Fruit fly (Drosophila melanogaster): Measurements from ENCODE around the gene Pmm2.

The Pmm2 gene

DNA sequence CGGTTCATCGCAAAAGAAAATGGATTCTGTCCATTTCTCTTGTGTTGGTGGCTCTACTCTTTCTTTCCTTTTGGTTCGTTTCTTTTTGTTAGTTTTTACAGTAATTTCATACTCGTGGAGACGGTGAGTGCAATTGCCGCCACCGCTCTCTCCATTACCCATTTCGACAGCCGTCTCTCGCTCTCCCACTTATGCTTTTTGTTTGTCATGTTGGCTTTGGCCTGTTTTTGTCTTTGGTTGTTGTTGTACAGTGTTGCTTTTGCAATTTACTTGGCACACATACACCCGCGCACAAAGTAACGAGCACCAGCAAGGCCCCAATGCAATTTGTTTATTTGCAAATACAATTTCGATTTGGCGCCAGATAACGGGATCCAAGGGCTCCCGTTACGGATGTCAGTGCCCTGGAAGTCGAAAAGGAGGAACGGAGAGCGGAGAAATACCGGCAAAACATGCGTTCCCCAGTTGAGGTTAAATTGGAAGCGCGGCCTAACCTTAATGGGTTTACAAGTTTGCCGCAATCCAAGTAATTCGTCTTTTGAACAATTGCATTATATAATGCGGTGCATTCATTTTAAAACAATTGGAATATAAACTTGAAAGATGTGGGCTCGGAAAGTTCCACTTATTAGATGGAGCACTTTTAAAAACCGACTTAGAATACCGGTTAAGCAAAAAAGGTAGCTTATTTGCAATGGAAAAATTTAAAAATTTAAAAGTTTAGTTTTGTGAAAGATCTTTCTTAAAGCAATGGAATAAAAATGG, 18.5 kb upstream of the Pmm2 start (continued):
- TF ChIP-seq CG6808 (GFP tag; optimal IDR thresholded peaks at IDR 0.05) (peak; percentile 85), CG10631 (GFP tag; optimal IDR thresholded peaks at IDR 0.05) (no peak), spab (GFP tag; optimal IDR thresholded peaks at IDR 0.05) (peak; percentile 77), CG34406 (GFP tag; optimal IDR thresholded peaks at IDR 0.05) (peak; percentile 29), fkh (GFP tag; optimal IDR thresholded peaks at IDR 0.05) (no peak), Hr4 (GFP tag; optimal IDR thresholded peaks at IDR 0.05) (peak; percentile 46), lz (GFP tag; optimal IDR thresholded peaks at IDR 0.05) (no peak), Eip93F (GFP tag; optimal IDR thresholded peaks at IDR 0.05) (no peak), Sox14 (GFP tag; optimal IDR thresholded peaks at IDR 0.05) (peak; percentile 16), CG7368 (GFP tag; optimal IDR thresholded peaks at IDR 0.05) (no peak), ss (GFP tag; optimal IDR thresholded peaks at IDR 0.05) (peak; percentile 89 to 90), Smox (GFP tag; optimal IDR thresholded peaks at IDR 0.05) (no peak), CG8319 (GFP tag; optimal IDR thresholded peaks at IDR 0.05) (peak; percentile 1), CG31627 (GFP tag; optimal IDR thresholded peaks at IDR 0.05) (no peak), CG11294 (GFP tag; IDR thresholded peaks at IDR 0.05) (no peak; the same call in 1 of the 2 replicates), CG6854 (GFP tag; optimal IDR thresholded peaks at IDR 0.05) (peak; percentile 44), fd85E (GFP tag; optimal IDR thresholded peaks at IDR 0.05) (no peak)

DNA sequence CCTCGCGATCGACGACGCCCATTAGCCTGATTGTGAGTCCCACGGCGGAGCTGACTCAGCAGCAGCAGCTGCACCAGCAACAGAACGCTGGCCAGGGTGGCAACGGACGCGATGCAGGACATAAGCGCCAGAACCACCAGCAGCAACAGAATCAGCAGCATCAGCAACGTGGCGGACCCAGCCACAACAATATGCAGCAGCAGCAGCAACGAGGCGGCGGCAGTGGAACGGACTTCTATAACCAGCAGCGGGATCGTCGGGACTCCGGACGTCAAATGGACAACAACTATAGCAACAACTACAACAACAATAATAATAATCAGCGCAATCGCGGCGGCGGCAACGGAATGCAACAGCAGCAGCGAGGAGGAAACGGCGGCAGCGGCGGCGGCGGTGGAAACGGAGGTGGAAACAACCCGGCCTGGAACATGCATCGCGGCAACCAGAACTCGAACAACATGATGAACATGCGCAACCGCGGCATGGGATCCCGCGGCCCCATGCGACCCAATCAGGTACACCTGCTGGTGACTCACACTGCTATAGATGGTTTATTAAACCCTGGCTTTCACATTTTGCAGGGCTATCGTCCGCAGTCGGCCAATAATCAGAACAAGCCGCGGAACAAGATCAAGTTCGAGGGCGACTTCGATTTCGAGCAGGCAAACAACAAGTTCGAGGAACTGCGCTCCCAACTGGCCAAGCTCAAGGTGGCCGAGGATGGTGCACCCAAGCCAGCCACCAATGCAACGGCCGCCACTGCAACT, 16.8 kb upstream of the Pmm2 start:
- TF ChIP-seq CG34406 (GFP tag; optimal IDR thresholded peaks at IDR 0.05) (no peak), svp (GFP tag) (peak; percentile 58)

DNA sequence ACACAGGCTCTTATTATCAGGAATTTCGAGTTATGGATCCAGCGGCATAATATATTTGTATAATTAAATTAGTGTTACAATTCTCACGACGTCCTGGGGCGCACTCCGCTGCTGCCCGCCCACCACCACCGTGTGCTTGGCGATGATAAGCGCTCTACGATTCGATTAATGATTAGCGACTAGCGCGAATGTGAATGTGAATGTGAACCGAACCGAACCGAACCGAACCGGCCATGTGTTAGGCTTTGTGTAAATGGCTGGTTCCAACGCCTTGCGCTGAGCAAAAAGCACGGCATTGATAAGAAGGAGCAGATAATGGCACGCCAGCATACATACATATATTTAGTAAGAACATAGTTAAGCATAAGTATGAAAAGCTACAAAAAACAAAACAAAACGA, 15.1 kb upstream of the Pmm2 start:
- peak; percentile 12 for TF ChIP-seq vri (GFP tag; optimal IDR thresholded peaks at IDR 0.05)
- TF ChIP-seq svp (GFP tag) = peak; percentile 85
- no peak for TF ChIP-seq CG16779 (tag; optimal IDR thresholded peaks at IDR 0.05)

DNA sequence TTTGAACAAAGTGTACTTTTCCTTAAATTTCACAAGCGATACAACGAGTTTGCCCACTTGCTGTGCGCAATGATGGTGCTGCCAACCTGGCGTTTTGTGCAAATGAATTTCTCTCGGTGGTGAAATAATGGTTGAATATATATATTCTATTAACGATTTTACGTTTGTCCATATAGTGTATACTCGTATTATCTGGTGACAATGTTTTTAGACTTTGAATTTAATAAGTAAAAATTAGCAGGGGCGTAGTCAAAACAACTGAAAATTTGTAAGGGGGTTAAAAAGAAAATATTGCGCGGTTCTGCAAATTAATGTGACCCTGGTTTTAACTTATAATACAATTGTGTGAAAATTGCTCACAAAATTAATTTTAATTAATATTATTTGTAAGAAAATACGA, 10.4 kb upstream of the Pmm2 start, which contains the start of the genes ver and Gcn5:
ver (plus strand) TSS at position 47 of the 400 bp plus-strand sequence.
Gcn5 (minus strand) TSS at position 74 of the 400 bp plus-strand sequence.
- TF ChIP-seq CG8632 (GFP tag; optimal IDR thresholded peaks at IDR 0.05) = peak; percentile 97
- peak; percentile 95 for TF ChIP-seq CG8319 (GFP tag; optimal IDR thresholded peaks at IDR 0.05)
- TF ChIP-seq CG7368 (GFP tag; optimal IDR thresholded peaks at IDR 0.05) = peak; percentile 89
- peak; percentile 89 for TF ChIP-seq spab (GFP tag; optimal IDR thresholded peaks at IDR 0.05)
- peak; percentile 91 for TF ChIP-seq Ets96B (tag; optimal IDR thresholded peaks at IDR 0.05)
- TF ChIP-seq Hr38 (GFP tag; optimal IDR thresholded peaks at IDR 0.05) = peak; percentile 12
- peak; percentile 90 for TF ChIP-seq Eip93F (GFP tag; optimal IDR thresholded peaks at IDR 0.05)
- peak; percentile 96 for TF ChIP-seq Gug (GFP tag; IDR thresholded peaks at IDR 0.05)
- TF ChIP-seq CG6854 (GFP tag; optimal IDR thresholded peaks at IDR 0.05) = peak; percentile 93
- TF ChIP-seq CG34406 (GFP tag; optimal IDR thresholded peaks at IDR 0.05) = peak; percentile 97
- peak; percentile 92 for TF ChIP-seq ss (GFP tag; optimal IDR thresholded peaks at IDR 0.05)
- TF ChIP-seq Sox102F (GFP tag; optimal IDR thresholded peaks at IDR 0.05) = peak; percentile 98
- peak; percentile 98 for TF ChIP-seq Sox14 (GFP tag; optimal IDR thresholded peaks at IDR 0.05)
- peak; percentile 94 for TF ChIP-seq CG10669 (GFP tag; optimal IDR thresholded peaks at IDR 0.05)
- peak; percentile 90 for TF ChIP-seq CG16779 (tag; optimal IDR thresholded peaks at IDR 0.05)
- peak; percentile 90 for TF ChIP-seq Blimp-1 (GFP tag; optimal IDR thresholded peaks at IDR 0.05)
- TF ChIP-seq OdsH (GFP tag; optimal IDR thresholded peaks at IDR 0.05) = peak; percentile 98
- peak; percentile 97 for TF ChIP-seq Hr39 (GFP tag; optimal IDR thresholded peaks at IDR 0.05)
- TF ChIP-seq fd59A (GFP tag; optimal IDR thresholded peaks at IDR 0.05) = peak; percentile 87
- peak; percentile 97 for TF ChIP-seq net (GFP tag; optimal IDR thresholded peaks at IDR 0.05)
- TF ChIP-seq acj6 (GFP tag; optimal IDR thresholded peaks at IDR 0.05) = peak; percentile 98
- TF ChIP-seq CG6163 (GFP tag; IDR thresholded peaks at IDR 0.05) = peak; percentile 98
- TF ChIP-seq achi (GFP tag; optimal IDR thresholded peaks at IDR 0.05) = peak; percentile 97
- peak; percentile 94 for TF ChIP-seq Ets21C (GFP tag; optimal IDR thresholded peaks at IDR 0.05)
- TF ChIP-seq Met (GFP tag; optimal IDR thresholded peaks at IDR 0.05) = peak; percentile 97
- peak; percentile 95 for TF ChIP-seq CG11294 (GFP tag; IDR thresholded peaks at IDR 0.05)
- TF ChIP-seq CG9139 (GFP tag; optimal IDR thresholded peaks at IDR 0.05) = peak; percentile 82
- peak; percentile 98 for TF ChIP-seq lz (GFP tag; optimal IDR thresholded peaks at IDR 0.05)
- peak; percentile 94 for TF ChIP-seq CG3032 (tag; optimal IDR thresholded peaks at IDR 0.05)
- peak; percentile 71 for TF ChIP-seq fkh (GFP tag; optimal IDR thresholded peaks at IDR 0.05)
- TF ChIP-seq Hr4 (GFP tag; optimal IDR thresholded peaks at IDR 0.05) = peak; percentile 97
- peak; percentile 97 for TF ChIP-seq CG15336 (GFP tag; IDR thresholded peaks at IDR 0.05)
- peak; percentile 94 for TF ChIP-seq CG6792 (GFP tag; optimal IDR thresholded peaks at IDR 0.05)
- TF ChIP-seq Eip75B (GFP tag; optimal IDR thresholded peaks at IDR 0.05) = peak; percentile 96

All from whole organism, prepupa.